Worm (Caenorhabditis elegans) whole organism, young adult: ENCODE measurements around the gene pyc-1.

Experiments
- B0019.2 ChIP-seq: fragments of 200-800 bp; sonication (Bioruptor generic); conservative IDR thresholded peaks from 2 replicates; pipeline ENCODE4 v1.3.6; 2022; ENCODE audit warnings: missing genetic modification reagents, missing genetic modification characterization, missing compliant biosample characterization
- F10E7.11 ChIP-seq: sonication (generic microtip); optimal IDR thresholded peaks from 2 replicates; lab custom pipeline; 2017; ENCODE audit warnings: mild to moderate bottlenecking, missing genetic modification characterization, moderate library complexity, missing compliant biosample characterization
- T26A5.8 ChIP-seq: sonication (generic microtip); optimal IDR thresholded peaks from 2 replicates; lab custom pipeline; 2016; ENCODE audit warnings: missing genetic modification characterization, missing compliant biosample characterization
- Y56A3A.18 ChIP-seq: fragments of 200-800 bp; sonication (Bioruptor generic); IDR thresholded peaks from 2 replicates; pipeline ENCODE4 v1.3.6; 2022; ENCODE audit warnings: missing genetic modification reagents, missing genetic modification characterization, missing compliant biosample characterization
- Y67H2A.10 ChIP-seq: fragments of 200-800 bp; sonication (Bioruptor generic); conservative IDR thresholded peaks from 2 replicates; pipeline ENCODE4 v1.3.6; 2022; ENCODE audit warnings: missing genetic modification reagents, missing genetic modification characterization, missing compliant biosample characterization
- Y79H2A.3 ChIP-seq: fragments of 200-800 bp; sonication (Bioruptor generic); conservative IDR thresholded peaks from 2 replicates; pipeline ENCODE4 v1.3.6; 2022; ENCODE audit warnings: missing genetic modification reagents, missing genetic modification characterization, missing compliant biosample characterization
- Y95B8A.8 ChIP-seq: fragments of 200-800 bp; sonication (Bioruptor generic); IDR thresholded peaks from 2 replicates; pipeline ENCODE4 v1.3.6; 2022; ENCODE audit warnings: missing genetic modification reagents, missing genetic modification characterization, missing compliant biosample characterization
- aptf-2 ChIP-seq: fragments of 200-800 bp; sonication (Bioruptor generic); conservative IDR thresholded peaks from 2 replicates; pipeline ENCODE4 v1.3.6; 2022; ENCODE audit warnings: missing genetic modification reagents, missing genetic modification characterization, missing compliant biosample characterization
- cebp-2 ChIP-seq: fragments of 200-800 bp; sonication (Bioruptor generic); IDR thresholded peaks from 2 replicates; pipeline ENCODE4 v1.3.6; 2022; ENCODE audit warnings: missing genetic modification characterization, missing compliant biosample characterization
- ceh-27 ChIP-seq: fragments of 200-800 bp; sonication (Bioruptor generic); optimal IDR thresholded peaks from 2 replicates; lab custom pipeline; 2018; ENCODE audit warnings: mild to moderate bottlenecking, missing genetic modification characterization, moderate library complexity, missing compliant biosample characterization
- ceh-58 ChIP-seq: fragments of 200-800 bp; sonication (Bioruptor generic); IDR thresholded peaks from 2 replicates; pipeline ENCODE4 v1.3.6; 2022; ENCODE audit warnings: missing genetic modification characterization, missing compliant biosample characterization
- ceh-79 ChIP-seq: sonication (generic microtip); optimal IDR thresholded peaks from 2 replicates; lab custom pipeline; 2017; ENCODE audit warnings: mild to moderate bottlenecking, missing genetic modification characterization, missing compliant biosample characterization
- chd-7 ChIP-seq: sonication (generic microtip); optimal IDR thresholded peaks from 2 replicates; lab custom pipeline; 2016; ENCODE audit warnings: mild to moderate bottlenecking, missing genetic modification characterization, moderate library complexity, missing compliant biosample characterization
- dpl-1 ChIP-seq: fragments of 150-350 bp; optimal IDR thresholded peaks from 2 replicates; lab custom pipeline; 2014; ENCODE audit warnings: missing biosample characterization, missing genetic modification reagents, missing genetic modification characterization
- egl-44 ChIP-seq: fragments of 200-800 bp; sonication (Bioruptor generic); IDR thresholded peaks from 2 replicates; pipeline ENCODE4 v1.3.6; 2022; ENCODE audit warnings: missing genetic modification reagents, missing genetic modification characterization, missing compliant biosample characterization
- ets-4 ChIP-seq: fragments of 200-800 bp; sonication (Bioruptor generic); optimal IDR thresholded peaks from 2 replicates; lab custom pipeline; 2018; ENCODE audit warnings: mild to moderate bottlenecking, missing genetic modification characterization, missing compliant biosample characterization
- hmg-1.2 ChIP-seq: fragments of 200-800 bp; sonication (Bioruptor generic); IDR thresholded peaks from 2 replicates; pipeline ENCODE4 v1.3.6; 2022; ENCODE audit warnings: missing genetic modification reagents, missing genetic modification characterization, missing compliant biosample characterization
- hsf-1 ChIP-seq: fragments of 200-800 bp; sonication (Bioruptor generic); IDR thresholded peaks from 2 replicates; pipeline ENCODE4 v1.3.6; 2022; ENCODE audit warnings: missing genetic modification reagents, missing genetic modification characterization, missing compliant biosample characterization
- lag-1 ChIP-seq: fragments of 200-800 bp; sonication (Bioruptor generic); IDR thresholded peaks from 2 replicates; pipeline ENCODE4 v1.3.6; 2022; ENCODE audit warnings: missing genetic modification reagents, missing genetic modification characterization, missing compliant biosample characterization
- lin-26 ChIP-seq: fragments of 200-800 bp; sonication (Bioruptor generic); IDR thresholded peaks from 2 replicates; pipeline ENCODE4 v1.3.6; 2022; ENCODE audit warnings: missing genetic modification reagents, missing genetic modification characterization, missing compliant biosample characterization
- lin-35 ChIP-seq, 3 experiments: fragments of 150-350 bp in 2 of 3; sonication (generic microtip) in 1 of 3; optimal IDR thresholded peaks; 2 replicates each; lab custom pipeline; 2014 to 2018; ENCODE audit warnings: missing biosample characterization in 3 of 3, missing genetic modification characterization in 3 of 3, missing genetic modification reagents in 3 of 3
- lin-54 ChIP-seq: fragments of 200-800 bp; sonication (Bioruptor generic); optimal IDR thresholded peaks from 2 replicates; lab custom pipeline; 2018; ENCODE audit warnings: mild to moderate bottlenecking, missing genetic modification characterization, missing compliant biosample characterization
- lsl-1 ChIP-seq: fragments of 200-800 bp; sonication (Bioruptor generic); optimal IDR thresholded peaks from 2 replicates; lab custom pipeline; 2018; ENCODE audit warnings: mild to moderate bottlenecking, missing genetic modification characterization, moderate library complexity, missing compliant biosample characterization
- lsy-27 ChIP-seq: sonication (generic microtip); optimal IDR thresholded peaks from 2 replicates; lab custom pipeline; 2017; ENCODE audit warnings: missing genetic modification characterization, mild to moderate bottlenecking, missing compliant biosample characterization, antibody characterized with exemption, missing genotype, borderline replicate concordance; ENCODE audit not compliant: insufficient read depth
- madf-6 ChIP-seq: fragments of 200-800 bp; sonication (Bioruptor generic); IDR thresholded peaks from 2 replicates; pipeline ENCODE4 v1.3.6; 2022; ENCODE audit warnings: missing genetic modification reagents, missing genetic modification characterization, missing compliant biosample characterization
- madf-8 ChIP-seq: fragments of 200-800 bp; sonication (Bioruptor generic); conservative IDR thresholded peaks from 2 replicates; pipeline ENCODE4 v1.3.6; 2022; ENCODE audit warnings: missing genetic modification reagents, missing genetic modification characterization, missing compliant biosample characterization
- mcd-1 ChIP-seq: fragments of 200-800 bp; sonication (Bioruptor generic); IDR thresholded peaks from 2 replicates; pipeline ENCODE4 v1.3.6; 2022; ENCODE audit warnings: missing genetic modification reagents, missing genetic modification characterization, missing compliant biosample characterization
- mel-28 ChIP-seq: sonication (generic microtip); optimal IDR thresholded peaks from 2 replicates; lab custom pipeline; 2016; ENCODE audit warnings: borderline replicate concordance, mild to moderate bottlenecking, missing genetic modification characterization, missing compliant biosample characterization
- mxl-1 ChIP-seq: sonication (generic microtip); optimal IDR thresholded peaks from 2 replicates; lab custom pipeline; 2016; ENCODE audit warnings: missing genetic modification characterization, missing compliant biosample characterization
- nfya-2 ChIP-seq: fragments of 200-800 bp; sonication (Bioruptor generic); IDR thresholded peaks from 2 replicates; pipeline ENCODE4 v1.3.6; 2022; ENCODE audit warnings: missing genetic modification reagents, missing genetic modification characterization, missing compliant biosample characterization
- nfyb-1 ChIP-seq: fragments of 200-800 bp; sonication (Bioruptor generic); IDR thresholded peaks from 2 replicates; pipeline ENCODE4 v1.3.6; 2022; ENCODE audit warnings: missing genetic modification reagents, missing genetic modification characterization, missing compliant biosample characterization
- nhr-179 ChIP-seq: sonication (generic microtip); optimal IDR thresholded peaks from 2 replicates; lab custom pipeline; 2016; ENCODE audit warnings: mild to moderate bottlenecking, missing genetic modification characterization, missing compliant biosample characterization
- nhr-27 ChIP-seq: fragments of 200-800 bp; sonication (Bioruptor generic); optimal IDR thresholded peaks from 2 replicates; lab custom pipeline; 2018; ENCODE audit warnings: mild to moderate bottlenecking, missing genetic modification characterization, moderate library complexity, missing compliant biosample characterization
- nhr-90 ChIP-seq: sonication (generic microtip); optimal IDR thresholded peaks from 2 replicates; lab custom pipeline; 2016; ENCODE audit warnings: missing genotype, mild to moderate bottlenecking, missing genetic modification characterization, missing compliant biosample characterization
- pha-4 ChIP-seq: fragments of 150-350 bp; sonication (generic microtip); optimal IDR thresholded peaks from 2 replicates; lab custom pipeline; 2014; ENCODE audit warnings: missing biosample characterization, missing genetic modification reagents, missing genetic modification characterization
- sdz-38 ChIP-seq: sonication (generic microtip); optimal IDR thresholded peaks from 2 replicates; lab custom pipeline; 2016; ENCODE audit warnings: missing genotype, missing genetic modification characterization, missing compliant biosample characterization
- snpc-1.1 ChIP-seq: sonication (generic microtip); optimal IDR thresholded peaks from 2 replicates; lab custom pipeline; 2017; ENCODE audit warnings: missing genetic modification characterization, mild to moderate bottlenecking, missing compliant biosample characterization, antibody characterized with exemption, moderate library complexity, missing genotype, missing genetic modification reagents; ENCODE audit not compliant: insufficient read depth
- snpc-3.4 ChIP-seq: sonication (generic microtip); optimal IDR thresholded peaks from 2 replicates; lab custom pipeline; 2017; ENCODE audit warnings: missing genetic modification characterization, mild to moderate bottlenecking, missing compliant biosample characterization, antibody characterized with exemption, moderate library complexity, missing genotype, missing genetic modification reagents
- xnd-1 ChIP-seq: sonication (generic microtip); optimal IDR thresholded peaks from 2 replicates; lab custom pipeline; 2016; ENCODE audit warnings: missing genotype, missing genetic modification reagents, missing genetic modification characterization, missing compliant biosample characterization
- ztf-18 ChIP-seq: sonication (generic microtip); optimal IDR thresholded peaks from 2 replicates; lab custom pipeline; 2016; ENCODE audit warnings: missing genotype, mild to moderate bottlenecking, missing genetic modification characterization, missing compliant biosample characterization
- ztf-22 ChIP-seq: fragments of 200-800 bp; sonication (Bioruptor generic); optimal IDR thresholded peaks from 2 replicates; lab custom pipeline; 2018; ENCODE audit warnings: mild to moderate bottlenecking, missing genetic modification characterization, moderate library complexity, missing compliant biosample characterization
- ztf-25 ChIP-seq: fragments of 200-800 bp; sonication (Bioruptor generic); IDR thresholded peaks from 2 replicates; pipeline ENCODE4 v1.3.6; 2022; ENCODE audit warnings: missing genetic modification reagents, missing genetic modification characterization, missing compliant biosample characterization
- ztf-28 ChIP-seq: fragments of 200-800 bp; sonication (Bioruptor generic); IDR thresholded peaks from 2 replicates; pipeline ENCODE4 v1.3.6; 2022; ENCODE audit warnings: missing genetic modification reagents, missing genetic modification characterization, missing compliant biosample characterization
- ztf-3 ChIP-seq: fragments of 200-800 bp; sonication (Bioruptor generic); optimal IDR thresholded peaks from 2 replicates; lab custom pipeline; 2018; ENCODE audit warnings: mild to moderate bottlenecking, missing genetic modification characterization, missing compliant biosample characterization

pyc-1 gene

ce11 chrV:11787742-11788238 is 34.5 kb downstream of the pyc-1 start, which contains the start of gene F55A11.8 (continued):
- TF ChIP-seq madf-6 (GFP tag; lab: Robert Waterston, UW) (peak; percentile 89), lsy-27 (tag; lab: Kevin White, UChicago) (no peak), mcd-1 (GFP tag; lab: Robert Waterston, UW) (no peak), xnd-1 (tag; lab: Kevin White, UChicago) (peak; percentile 86), nfya-2 (no peak), chd-7 (tag; lab: Kevin White, UChicago) (no peak), ztf-22 (GFP tag; lab: Kevin White, UChicago) (no peak), ets-4 (GFP tag; lab: Kevin White, UChicago) (no peak), T26A5.8 (tag; lab: Kevin White, UChicago) (no peak), ztf-25 (GFP tag; lab: Robert Waterston, UW) (no peak), lsl-1 (GFP tag; lab: Kevin White, UChicago) (peak; percentile 95), Y95B8A.8 (no peak), Y67H2A.10 (GFP tag; lab: Robert Waterston, UW) (no peak), ztf-28 (no peak), pha-4 (tag; lab: Kevin White, UChicago) (no peak), Y79H2A.3 (GFP tag; lab: Robert Waterston, UW) (no peak), ztf-18 (tag; lab: Kevin White, UChicago) (no peak), snpc-3.4 (tag; lab: Kevin White, UChicago) (no peak), lin-26 (GFP tag; lab: Robert Waterston, UW) (no peak), ceh-79 (no peak), sdz-38 (tag; lab: Kevin White, UChicago) (no peak)

ce11 chrV:11787258-11787657 is 35.1 kb downstream of the pyc-1 start, which contains the start of gene F55A11.7:
Gene F55A11.7 (minus strand): TSS chrV:11787443.
- TF ChIP-seq lin-35 (GFP tag; optimal IDR thresholded peaks at IDR 0.05; lab: Kevin White, UChicago) (no peak), madf-8 (GFP tag; lab: Robert Waterston, UW) (no peak), lin-26 (GFP tag; lab: Robert Waterston, UW) (no peak), ceh-58 (no peak), nhr-90 (tag; lab: Kevin White, UChicago) (no peak), mel-28 (tag; lab: Kevin White, UChicago) (no peak), mxl-1 (tag; lab: Kevin White, UChicago) (no peak), snpc-1.1 (no peak), nfyb-1 (GFP tag; lab: Robert Waterston, UW) (no peak), ceh-79 (no peak), lin-54 (GFP tag; lab: Kevin White, UChicago) (no peak), egl-44 (GFP tag; lab: Robert Waterston, UW) (no peak), ceh-27 (GFP tag; lab: Kevin White, UChicago) (no peak), hmg-1.2 (no peak), lag-1 (GFP tag; lab: Robert Waterston, UW) (no peak), ztf-18 (tag; lab: Kevin White, UChicago) (no peak), F10E7.11 (tag; lab: Kevin White, UChicago) (no peak)

DNA sequence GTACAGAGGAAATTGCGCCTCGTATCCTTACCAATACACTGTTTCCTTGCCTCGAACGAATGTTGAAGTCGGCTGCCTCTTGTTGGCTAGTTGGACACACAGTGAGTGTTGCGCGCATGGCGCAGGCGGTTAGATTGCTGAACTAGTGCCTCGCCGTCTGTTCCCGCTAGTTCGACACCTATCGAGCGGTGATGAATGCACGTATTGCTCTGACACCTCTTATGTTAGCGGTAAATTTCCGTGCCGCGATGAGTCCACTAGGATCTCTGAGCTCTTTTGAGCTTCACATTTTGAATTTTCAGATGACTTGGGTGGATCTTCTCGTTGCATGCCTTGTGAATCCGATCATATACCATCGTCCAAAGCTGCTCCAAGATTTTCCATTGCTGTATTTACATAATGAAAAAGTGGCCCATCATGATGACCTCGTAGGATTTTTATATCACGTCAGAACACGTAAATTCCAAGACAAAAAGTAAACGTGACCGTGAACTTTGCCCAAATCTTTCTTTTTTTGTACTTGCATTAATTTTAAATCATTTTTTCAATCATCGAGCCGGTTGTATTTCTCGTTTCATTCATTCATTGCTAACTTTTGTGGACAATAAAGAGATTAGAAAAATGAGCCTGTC is 39.4 kb downstream of the pyc-1 start, which contains the start of gene F55A11.11:
F55A11.11 (plus strand) TSS at position 341 of the 632 bp plus-strand sequence.
- peak; percentile 68 for TF ChIP-seq hsf-1 (GFP tag; lab: Robert Waterston, UW)
- peak; percentile 89 for TF ChIP-seq Y56A3A.18 (GFP tag; lab: Robert Waterston, UW)
- peak; percentile 92 for TF ChIP-seq cebp-2 (GFP tag; lab: Robert Waterston, UW)
- TF ChIP-seq lin-54 (GFP tag; lab: Kevin White, UChicago): peak; percentile 81
- TF ChIP-seq nhr-27 (tag; lab: Kevin White, UChicago): peak; percentile 31
- TF ChIP-seq snpc-3.4 (tag; lab: Kevin White, UChicago): peak; percentile 78
- TF ChIP-seq dpl-1 (GFP tag; lab: Kevin White, UChicago): no peak
- 0 out of 2 replicates have a peak, but pooled peaks have one; percentile 56 for TF ChIP-seq Y67H2A.10 (GFP tag; lab: Robert Waterston, UW)
- peak; percentile 76 for TF ChIP-seq ztf-22 (GFP tag; lab: Kevin White, UChicago)
- TF ChIP-seq B0019.2 (GFP tag; lab: Robert Waterston, UW): peak; percentile 76
- TF ChIP-seq T26A5.8 (tag; lab: Kevin White, UChicago): peak; percentile 89
- 0 out of 2 replicates have a peak, but pooled peaks have one; percentile 7 for TF ChIP-seq aptf-2 (GFP tag; lab: Robert Waterston, UW)
- TF ChIP-seq nhr-179 (tag; lab: Kevin White, UChicago): peak; percentile 48
- TF ChIP-seq lsl-1 (GFP tag; lab: Kevin White, UChicago): peak; percentile 72
- TF ChIP-seq ztf-3: no peak
